Fruit fly (Drosophila melanogaster) Kc167 (cell line): Measurements from ENCODE around the gene Afti.

ENCODE experiments used
- Myc ChIP-seq: fragments of >200 bp; optimal IDR thresholded peaks from 2 replicates; lab custom pipeline; 2017; ENCODE audit warnings: missing external identifiers
- Sin3A ChIP-seq: fragments of >200 bp; optimal IDR thresholded peaks from 2 replicates; lab custom pipeline; 2018; ENCODE audit warnings: missing external identifiers
- h ChIP-seq: fragments of >200 bp; optimal IDR thresholded peaks from 3 replicates; lab custom pipeline; 2018; ENCODE audit warnings: missing external identifiers
- insv ChIP-seq: fragments of >200 bp; optimal IDR thresholded peaks from 3 replicates; lab custom pipeline; 2018; ENCODE audit warnings: missing external identifiers
- psq ChIP-seq: fragments of >200 bp; optimal IDR thresholded peaks from 2 replicates; lab custom pipeline; 2017; ENCODE audit warnings: missing external identifiers
- ttk ChIP-seq: sonication (Bioruptor generic); optimal IDR thresholded peaks from 2 replicates; lab custom pipeline; 2017; ENCODE audit warnings: missing external identifiers

Afti gene

DNA sequence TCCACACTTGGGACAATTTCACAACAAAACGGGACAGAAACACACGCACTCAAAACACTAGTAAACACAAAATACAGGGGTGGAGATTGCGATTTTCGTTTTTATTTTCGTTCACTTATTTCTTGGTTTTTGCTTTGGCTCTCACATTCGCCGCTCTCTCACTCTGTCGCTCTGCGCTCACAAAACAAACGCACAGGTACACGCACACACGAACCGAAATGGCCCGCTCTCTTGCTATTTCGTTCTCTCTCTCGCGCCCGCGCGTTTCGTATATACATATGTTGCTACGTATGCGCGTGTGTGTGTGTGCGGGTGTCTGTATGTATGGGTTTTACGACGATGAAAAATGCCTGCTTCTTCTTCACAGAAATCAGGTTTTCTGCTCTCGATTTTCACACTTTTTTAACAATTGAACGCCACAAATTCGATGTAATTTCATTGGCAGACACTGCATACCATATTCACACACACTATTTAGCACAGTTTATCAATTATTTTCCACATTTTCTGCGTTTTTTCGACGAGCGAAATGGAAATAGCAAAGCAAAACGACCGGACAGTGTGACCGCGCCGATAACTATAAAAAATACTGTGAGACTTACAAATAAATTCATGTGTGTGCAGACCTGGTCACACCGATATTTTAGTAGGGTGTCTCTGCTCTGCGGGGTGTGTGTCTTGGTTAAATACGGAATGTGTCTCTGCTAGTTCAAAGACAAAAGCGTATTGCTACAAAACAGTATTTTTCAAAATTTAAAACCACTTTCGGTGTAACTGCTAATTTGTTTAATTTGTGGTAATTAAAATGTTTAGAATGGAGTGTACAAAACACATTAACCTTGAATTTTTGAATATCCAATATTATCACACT is 39.9 kb downstream of the Afti start, which contains the start of gene trx:
Gene trx (minus strand): TSS at position 584 of the 871 bp plus-strand sequence.
- TF ChIP-seq insv (lab: Kevin White, UChicago) (no peak), ttk (lab: Kevin White, UChicago) (no peak), psq (lab: Kevin White, UChicago) (no peak), Sin3A (lab: Kevin White, UChicago) (no peak), Myc (lab: Kevin White, UChicago) (no peak)

- TF ChIP-seq psq (lab: Kevin White, UChicago), result no peak
- no peak for TF ChIP-seq insv (lab: Kevin White, UChicago)
- TF ChIP-seq h, result no peak
- TF ChIP-seq Myc (lab: Kevin White, UChicago), result no peak
- no peak for TF ChIP-seq ttk (lab: Kevin White, UChicago)
- TF ChIP-seq Sin3A (lab: Kevin White, UChicago), result no peak
These were observed 41.2 kb downstream of the Afti start for dm6 chr3R:14285059-14285953.

DNA sequence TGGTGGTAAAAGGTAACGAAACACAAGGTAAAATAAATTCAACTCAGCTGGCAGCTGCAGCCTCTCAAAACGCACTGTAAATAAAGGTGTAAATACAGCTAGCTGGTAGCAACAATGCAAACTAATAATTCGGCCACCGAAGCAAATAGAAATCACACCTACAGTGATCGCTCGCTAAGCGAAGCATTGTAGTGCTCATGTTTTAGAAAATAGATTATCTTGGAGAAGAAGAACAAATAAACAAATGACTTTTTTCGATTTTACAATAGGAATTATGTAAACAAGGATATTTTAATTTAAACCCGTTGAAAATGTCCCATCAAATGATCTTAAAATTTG is 42.1 kb downstream of the Afti start:
- TF ChIP-seq h (no peak), insv (lab: Kevin White, UChicago) (no peak), Myc (lab: Kevin White, UChicago) (no peak), psq (lab: Kevin White, UChicago) (no peak), Sin3A (lab: Kevin White, UChicago) (no peak), ttk (lab: Kevin White, UChicago) (no peak)

dm6 chr3R:14283754-14284421 is 42.6 kb downstream of the Afti start:
- TF ChIP-seq Sin3A (lab: Kevin White, UChicago) (no peak), ttk (lab: Kevin White, UChicago) (no peak), insv (lab: Kevin White, UChicago) (no peak), Myc (lab: Kevin White, UChicago) (no peak), h (no peak), psq (lab: Kevin White, UChicago) (no peak)

dm6 chr3R:14283042-14283626 is 43.4 kb downstream of the Afti start:
- no peak for TF ChIP-seq psq (lab: Kevin White, UChicago)
- TF ChIP-seq ttk (lab: Kevin White, UChicago), result no peak
- TF ChIP-seq Myc (lab: Kevin White, UChicago), result no peak
- no peak for TF ChIP-seq insv (lab: Kevin White, UChicago)
- no peak for TF ChIP-seq Sin3A (lab: Kevin White, UChicago)
- TF ChIP-seq h, result no peak

DNA sequence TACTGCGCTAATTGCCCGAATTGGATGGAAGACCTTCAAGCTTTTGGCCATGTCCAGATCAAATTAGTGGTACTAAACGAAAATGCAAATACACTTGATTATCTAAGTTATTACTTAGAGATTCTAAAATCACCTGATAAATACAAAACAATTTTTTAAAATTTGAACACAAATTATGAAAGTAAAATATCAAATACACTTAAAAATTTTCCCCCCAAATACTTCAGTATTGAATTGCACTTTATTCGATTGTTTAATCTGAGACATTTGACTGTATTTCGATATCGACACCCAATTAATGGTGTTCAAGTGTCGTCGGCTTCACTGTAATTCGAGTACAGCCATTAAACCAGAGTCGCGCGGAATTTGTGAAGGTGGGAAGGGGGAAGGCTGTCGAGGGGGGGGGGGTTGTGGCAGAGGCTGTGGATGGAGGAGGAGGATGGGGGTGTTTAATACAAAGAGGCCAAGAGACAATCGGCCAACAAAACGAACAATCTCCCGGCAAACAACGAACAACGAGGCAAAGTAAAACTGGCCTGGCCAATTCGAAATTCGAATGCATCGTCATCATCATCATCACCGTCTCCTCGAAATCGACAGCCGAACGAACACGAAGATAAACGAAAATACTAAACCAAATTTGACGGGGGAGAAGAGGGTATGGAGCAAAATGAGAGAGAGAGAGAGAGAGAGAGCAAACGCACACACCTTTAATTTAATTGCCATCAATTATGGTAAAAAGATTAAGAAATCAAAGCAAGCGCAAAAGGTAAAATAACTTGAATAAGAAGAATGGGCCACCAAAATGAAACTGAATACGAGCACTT is 44.1 kb downstream of the Afti start:
- no peak for TF ChIP-seq ttk (lab: Kevin White, UChicago)
- no peak for TF ChIP-seq psq (lab: Kevin White, UChicago)
- TF ChIP-seq Myc (lab: Kevin White, UChicago), result no peak
- TF ChIP-seq h, result no peak
- TF ChIP-seq insv (lab: Kevin White, UChicago), result no peak
- no peak for TF ChIP-seq Sin3A (lab: Kevin White, UChicago)

- TF ChIP-seq Myc (lab: Kevin White, UChicago) (no peak), Sin3A (lab: Kevin White, UChicago) (no peak), ttk (lab: Kevin White, UChicago) (no peak), h (no peak), psq (lab: Kevin White, UChicago) (no peak), insv (lab: Kevin White, UChicago) (no peak)
These were observed 46.2 kb downstream of the Afti start for dm6 chr3R:14280324-14280723.

DNA sequence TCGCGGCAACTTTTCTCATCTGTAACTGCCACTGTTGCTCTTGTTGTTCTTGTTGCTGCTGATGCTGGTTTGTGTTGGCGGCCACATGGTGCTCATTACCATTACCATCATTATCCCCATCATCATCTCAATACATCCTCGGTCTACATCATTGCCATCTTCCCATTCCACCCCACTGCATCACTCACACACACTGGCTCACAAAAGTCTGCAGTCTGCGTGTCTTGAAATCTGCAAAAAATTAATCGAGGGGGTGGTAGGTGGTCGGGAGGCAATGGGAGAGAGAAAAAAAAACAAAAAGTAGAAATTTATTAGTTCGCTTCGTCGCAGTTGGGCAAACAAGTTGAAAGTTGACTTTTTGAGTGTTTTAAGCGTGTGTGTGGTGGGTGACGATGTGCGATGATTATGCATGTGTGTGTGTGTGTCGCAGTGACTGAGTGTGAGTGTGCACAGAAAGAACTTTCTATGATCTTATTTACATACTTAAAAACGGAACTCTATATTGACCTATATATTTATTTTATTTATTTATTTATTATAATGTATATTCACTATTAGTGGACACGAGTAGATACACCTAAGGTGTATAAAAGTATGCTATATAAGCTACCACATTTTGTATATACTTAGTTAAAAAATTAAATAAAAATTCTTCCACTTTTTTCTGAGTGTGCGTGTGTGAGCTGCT is 47.0 kb downstream of the Afti start:
- no peak for TF ChIP-seq h
- TF ChIP-seq insv (lab: Kevin White, UChicago), result no peak
- no peak for TF ChIP-seq Sin3A (lab: Kevin White, UChicago)
- TF ChIP-seq psq (lab: Kevin White, UChicago), result no peak
- TF ChIP-seq Myc (lab: Kevin White, UChicago), result no peak
- no peak for TF ChIP-seq ttk (lab: Kevin White, UChicago)

dm6 chr3R:14278523-14279303 is 47.8 kb downstream of the Afti start:
- TF ChIP-seq h, result no peak
- no peak for TF ChIP-seq Myc (lab: Kevin White, UChicago)
- TF ChIP-seq insv (lab: Kevin White, UChicago), result no peak
- TF ChIP-seq ttk (lab: Kevin White, UChicago), result no peak
- no peak for TF ChIP-seq psq (lab: Kevin White, UChicago)
- no peak for TF ChIP-seq Sin3A (lab: Kevin White, UChicago)
